Worm (Caenorhabditis elegans): Measurements from ENCODE around the gene W01D2.1.

Gene W01D2.1

ce11 chrII:14798047-14798522 lies 17.2 kb upstream of the W01D2.1 start, which contains the start of gene tbc-20 (continued):
- TF ChIP-seq snu-23 (GFP tag; optimal IDR thresholded peaks at IDR 0.05), result peak; percentile 42
- no peak for TF ChIP-seq unc-98 (GFP tag; IDR thresholded peaks at IDR 0.05)
- peak; percentile 11 to 53 for TF ChIP-seq lin-35 (GFP tag; optimal IDR thresholded peaks at IDR 0.05)
- no peak for TF ChIP-seq nhr-85 (tag)

- TF ChIP-seq swsn-7 (tag; optimal IDR thresholded peaks at IDR 0.05) (no peak), unc-98 (GFP tag; IDR thresholded peaks at IDR 0.05) (no peak), snu-23 (GFP tag; optimal IDR thresholded peaks at IDR 0.05) (no peak), nhr-47 (tag; optimal IDR thresholded peaks at IDR 0.05) (no peak), aha-1 (tag; optimal IDR thresholded peaks at IDR 0.05) (no peak), blmp-1 (tag; optimal IDR thresholded peaks at IDR 0.05) (no peak), nhr-85 (tag) (no peak), C16A3.4 (tag; optimal IDR thresholded peaks at IDR 0.05) (no peak), mab-9 (GFP tag; IDR thresholded peaks at IDR 0.05) (no peak), unc-130 (tag; optimal IDR thresholded peaks at IDR 0.05) (no peak), lin-35 (GFP tag; optimal IDR thresholded peaks at IDR 0.05) (no peak), mep-1 (tag; optimal IDR thresholded peaks at IDR 0.05) (no peak), zip-4 (GFP tag; optimal IDR thresholded peaks at IDR 0.05) (no peak), dsc-1 (tag; optimal IDR thresholded peaks at IDR 0.05) (no peak), egl-13 (tag; optimal IDR thresholded peaks at IDR 0.05) (no peak), ztf-4 (tag; optimal IDR thresholded peaks at IDR 0.05) (no peak), ets-5 (GFP tag; IDR thresholded peaks at IDR 0.05) (no peak)
These were observed 16.0 kb upstream of the W01D2.1 start for ce11 chrII:14799367-14799766.

- TF ChIP-seq fkh-10 (GFP tag; optimal IDR thresholded peaks at IDR 0.05) (no peak), ceh-82 (tag; optimal IDR thresholded peaks at IDR 0.05) (peak in 1 of 3 experiments; percentile 8), sup-37 (GFP tag; optimal IDR thresholded peaks at IDR 0.05) (no peak), Y116A8C.19 (tag; optimal IDR thresholded peaks at IDR 0.05; ENCODE audit: borderline replicate concordance) (no peak), zip-4 (GFP tag; optimal IDR thresholded peaks at IDR 0.05) (no peak), ces-1 (GFP tag; optimal IDR thresholded peaks at IDR 0.05) (no peak), tbx-2 (tag; optimal IDR thresholded peaks at IDR 0.05) (peak; percentile 14), nhr-12 (tag; optimal IDR thresholded peaks at IDR 0.05) (no peak), mab-9 (GFP tag; IDR thresholded peaks at IDR 0.05) (no peak), egl-27 (tag; optimal IDR thresholded peaks at IDR 0.05) (no peak), lin-35 (GFP tag; optimal IDR thresholded peaks at IDR 0.05) (peak in 1 of 2 experiments; percentile 29), nhr-19 (GFP tag; conservative IDR thresholded peaks at IDR 0.05) (peak; percentile 53), hlh-17 (GFP tag; optimal IDR thresholded peaks at IDR 0.05; ENCODE audit: borderline replicate concordance) (no peak), sox-4 (tag; optimal IDR thresholded peaks at IDR 0.05) (no peak), pqm-1 (tag; optimal IDR thresholded peaks at IDR 0.05) (no peak), ceh-63 (GFP tag; optimal IDR thresholded peaks at IDR 0.05) (no peak), hpl-2 (GFP tag; optimal IDR thresholded peaks at IDR 0.05) (no peak), nhr-28 (tag; optimal IDR thresholded peaks at IDR 0.05) (no peak), alr-1 (tag; optimal IDR thresholded peaks at IDR 0.05; ENCODE audit: borderline replicate concordance) (no peak), lsy-2 (tag; optimal IDR thresholded peaks at IDR 0.05) (peak; percentile 22 to 50), nhr-84 (tag; optimal IDR thresholded peaks at IDR 0.05) (no peak), unc-98 (GFP tag; IDR thresholded peaks at IDR 0.05) (no peak), lin-13 (GFP tag; optimal IDR thresholded peaks at IDR 0.05) (no peak), snu-23 (GFP tag; optimal IDR thresholded peaks at IDR 0.05) (peak; percentile 50), C16A3.4 (tag; optimal IDR thresholded peaks at IDR 0.05) (peak; percentile 19), C04F5.9 (tag; optimal IDR thresholded peaks at IDR 0.05) (no peak), aha-1 (tag; optimal IDR thresholded peaks at IDR 0.05) (no peak), sptf-1 (tag; optimal IDR thresholded peaks at IDR 0.05) (no peak), egl-13 (tag; optimal IDR thresholded peaks at IDR 0.05) (peak; percentile 3), elt-2 (tag; optimal IDR thresholded peaks at IDR 0.05) (no peak), elt-3 (tag; optimal IDR thresholded peaks at IDR 0.05) (no peak), snpc-4 (tag; optimal IDR thresholded peaks at IDR 0.05) (peak; percentile 96), isw-1 (GFP tag; IDR thresholded peaks at IDR 0.05) (peak; percentile 5; the same call in 1 of the 2 replicates), lin-39 (tag; optimal IDR thresholded peaks at IDR 0.05) (no peak), irx-1 (tag; optimal IDR thresholded peaks at IDR 0.05) (no peak), F16B12.6 (tag; optimal IDR thresholded peaks at IDR 0.05) (no peak), unc-62 (GFP tag; optimal IDR thresholded peaks at IDR 0.05) (no peak), dpl-1 (GFP tag; optimal IDR thresholded peaks at IDR 0.05) (peak; percentile 10 to 33 (median 29)), lin-15B (tag; optimal IDR thresholded peaks at IDR 0.05) (no peak)
These were observed 14.2 kb upstream of the W01D2.1 start for ce11 chrII:14801086-14801531.

Measured in whole organism, L1 larva.